Worm (Caenorhabditis elegans) whole organism, L1 larva: Measurements from ENCODE around the gene srx-20.
A peak's percentile ranks its signal among the peaks of the same experiment; 100 is the strongest.

Source experiments
- C16A3.4 ChIP-seq: fragments of 150-350 bp; optimal IDR thresholded peaks from 2 replicates; lab custom pipeline; 2014; ENCODE audit warnings: missing biosample characterization, missing genetic modification characterization
- aha-1 ChIP-seq: fragments of 150-350 bp; optimal IDR thresholded peaks from 2 replicates; lab custom pipeline; 2014; ENCODE audit warnings: missing biosample characterization, missing genetic modification characterization
- alr-1 ChIP-seq: fragments of 200-800 bp; sonication (Bioruptor generic); optimal IDR thresholded peaks from 2 replicates; lab custom pipeline; 2018; ENCODE audit warnings: borderline replicate concordance, mild to moderate bottlenecking, missing genetic modification characterization, missing compliant biosample characterization
- blmp-1 ChIP-seq: fragments of 150-350 bp; optimal IDR thresholded peaks from 2 replicates; lab custom pipeline; 2014; ENCODE audit warnings: missing biosample characterization, missing genetic modification characterization
- ceh-63 ChIP-seq: fragments of 200-800 bp; sonication (Bioruptor generic); optimal IDR thresholded peaks from 2 replicates; lab custom pipeline; 2018; ENCODE audit warnings: mild to moderate bottlenecking, missing genetic modification characterization, missing compliant biosample characterization
- ceh-8 ChIP-seq: fragments of 200-800 bp; sonication (Bioruptor generic); optimal IDR thresholded peaks from 2 replicates; lab custom pipeline; 2018; ENCODE audit warnings: mild to moderate bottlenecking, missing genetic modification characterization, moderate library complexity, missing compliant biosample characterization
- ceh-82 ChIP-seq, 3 experiments: fragments of 150-350 bp in 1 of 3; sonication (generic microtip) in 2 of 3; optimal IDR thresholded peaks; 2 replicates each; lab custom pipeline; 2014 to 2017; ENCODE audit warnings: missing biosample characterization in 3 of 3, missing genetic modification characterization in 3 of 3
- dpl-1 ChIP-seq, 3 experiments: fragments of 150-350 bp in 2 of 3; sonication (generic microtip) in 1 of 3; optimal IDR thresholded peaks; 2 replicates each; lab custom pipeline; 2014 to 2017; ENCODE audit warnings: missing biosample characterization in 3 of 3, missing genetic modification characterization in 3 of 3, missing genetic modification reagents in 3 of 3
- efl-1 ChIP-seq, 4 experiments: fragments of 150-350 bp; optimal IDR thresholded peaks in 3 of 4; peaks in 1 of 4; 1 replicate in 1 of 4; 2 replicates in 3 of 4; lab custom pipeline; 2014; ENCODE audit warnings: missing biosample characterization in 2 of 4, missing genetic modification characterization in 2 of 4, missing genetic modification reagents in 2 of 4
- egl-27 ChIP-seq, 2 experiments: fragments of 150-350 bp in 1 of 2; sonication (generic microtip); optimal IDR thresholded peaks; 3 replicates each; lab custom pipeline; 2017 to 2018; ENCODE audit warnings: missing biosample characterization in 2 of 2, missing genetic modification characterization in 2 of 2, missing genetic modification reagents in 2 of 2
- fkh-10 ChIP-seq: sonication (generic microtip); optimal IDR thresholded peaks from 2 replicates; lab custom pipeline; 2017; ENCODE audit warnings: missing biosample characterization, missing genetic modification reagents, missing genetic modification characterization
- fos-1 ChIP-seq: fragments of 150-350 bp; optimal IDR thresholded peaks from 2 replicates; lab custom pipeline; 2014; ENCODE audit warnings: missing biosample characterization, missing genetic modification characterization
- grh-1 ChIP-seq: fragments of 200-800 bp; sonication (Bioruptor generic); IDR thresholded peaks from 2 replicates; pipeline ENCODE4 v1.3.6; 2022; ENCODE audit warnings: missing genetic modification reagents, missing genetic modification characterization, missing compliant biosample characterization
- hpl-2 ChIP-seq: fragments of 150-350 bp; optimal IDR thresholded peaks from 2 replicates; lab custom pipeline; 2014; ENCODE audit warnings: missing biosample characterization, missing genetic modification reagents, missing genetic modification characterization
- isw-1 ChIP-seq: fragments of 200-800 bp; sonication (Bioruptor generic); IDR thresholded peaks from 2 replicates; pipeline ENCODE4 v1.3.6; 2022; ENCODE audit warnings: missing genetic modification characterization, missing compliant biosample characterization
- jun-1 ChIP-seq: fragments of 150-350 bp; optimal IDR thresholded peaks from 2 replicates; lab custom pipeline; 2014; ENCODE audit warnings: missing biosample characterization, missing genetic modification reagents, missing genetic modification characterization
- lin-35 ChIP-seq, 2 experiments: fragments of 150-350 bp; optimal IDR thresholded peaks; 2 replicates each; lab custom pipeline; 2014; ENCODE audit warnings: missing biosample characterization in 2 of 2, missing genetic modification characterization in 2 of 2, missing genetic modification reagents in 2 of 2
- lsy-2 ChIP-seq, 2 experiments: fragments of 150-350 bp; optimal IDR thresholded peaks; 2 replicates each; lab custom pipeline; 2014; ENCODE audit warnings: missing biosample characterization in 2 of 2, missing genetic modification characterization in 2 of 2
- mdl-1 ChIP-seq, 2 experiments: fragments of 150-350 bp; optimal IDR thresholded peaks; 2 replicates each; lab custom pipeline; 2014 to 2017; ENCODE audit warnings: missing biosample characterization in 2 of 2, missing genetic modification characterization in 2 of 2, inconsistent platforms in 1 of 2
- nhr-12 ChIP-seq: sonication (generic microtip); optimal IDR thresholded peaks from 2 replicates; lab custom pipeline; 2017; ENCODE audit warnings: missing biosample characterization, missing genetic modification characterization
- nhr-20 ChIP-seq: sonication (generic microtip); optimal IDR thresholded peaks from 2 replicates; lab custom pipeline; 2016; ENCODE audit warnings: mild to moderate bottlenecking, missing genetic modification characterization, missing compliant biosample characterization
- nhr-237 ChIP-seq: fragments of 150-350 bp; optimal IDR thresholded peaks from 2 replicates; lab custom pipeline; 2014; ENCODE audit warnings: missing biosample characterization, missing genetic modification characterization
- nhr-71 ChIP-seq: sonication (generic microtip); optimal IDR thresholded peaks from 2 replicates; lab custom pipeline; 2016; ENCODE audit warnings: mild to moderate bottlenecking, missing genetic modification characterization, moderate library complexity, missing compliant biosample characterization
- nhr-84 ChIP-seq: sonication (generic microtip); optimal IDR thresholded peaks from 2 replicates; lab custom pipeline; 2017; ENCODE audit warnings: missing biosample characterization, missing genetic modification characterization
- rnt-1 ChIP-seq: sonication (generic microtip); optimal IDR thresholded peaks from 2 replicates; lab custom pipeline; 2016; ENCODE audit warnings: mild to moderate bottlenecking, missing genetic modification characterization, moderate library complexity, missing compliant biosample characterization
- skn-1 ChIP-seq: fragments of 150-350 bp; optimal IDR thresholded peaks from 2 replicates; lab custom pipeline; 2014; ENCODE audit warnings: missing biosample characterization, missing genetic modification characterization
- snu-23 ChIP-seq: sonication (generic microtip); optimal IDR thresholded peaks from 2 replicates; lab custom pipeline; 2016; ENCODE audit warnings: missing genetic modification characterization, missing compliant biosample characterization
- sup-37 ChIP-seq: fragments of 200-800 bp; sonication (Bioruptor generic); optimal IDR thresholded peaks from 2 replicates; lab custom pipeline; 2018; ENCODE audit warnings: mild to moderate bottlenecking, missing genetic modification characterization, missing compliant biosample characterization
- swsn-7 ChIP-seq: sonication (generic microtip); optimal IDR thresholded peaks from 2 replicates; lab custom pipeline; 2016; ENCODE audit warnings: missing genetic modification characterization, missing compliant biosample characterization
- tlp-1 ChIP-seq: fragments of 150-350 bp; optimal IDR thresholded peaks from 2 replicates; lab custom pipeline; 2014; ENCODE audit warnings: missing biosample characterization, missing genetic modification characterization
- unc-62 ChIP-seq: fragments of 150-350 bp; optimal IDR thresholded peaks from 2 replicates; lab custom pipeline; 2014; ENCODE audit warnings: missing biosample characterization, missing genetic modification reagents, missing genetic modification characterization
- vab-15 ChIP-seq: sonication (generic microtip); optimal IDR thresholded peaks from 2 replicates; lab custom pipeline; 2017; ENCODE audit warnings: missing genotype, mild to moderate bottlenecking, missing genetic modification characterization, missing compliant biosample characterization
- xbp-1 ChIP-seq: sonication (generic microtip); optimal IDR thresholded peaks from 2 replicates; lab custom pipeline; 2016; ENCODE audit warnings: missing genetic modification characterization, missing compliant biosample characterization
- zag-1 ChIP-seq: fragments of 150-350 bp; optimal IDR thresholded peaks from 2 replicates; lab custom pipeline; 2014; ENCODE audit warnings: missing biosample characterization, missing genetic modification characterization
- zip-4 ChIP-seq: fragments of 200-800 bp; sonication (Bioruptor generic); optimal IDR thresholded peaks from 2 replicates; lab custom pipeline; 2018; ENCODE audit warnings: mild to moderate bottlenecking, missing genetic modification characterization, moderate library complexity, missing compliant biosample characterization
- ztf-11 ChIP-seq, 2 experiments: sonication (generic microtip); optimal IDR thresholded peaks; 2 replicates each; lab custom pipeline; 2016 to 2017; ENCODE audit warnings: missing genetic modification characterization in 2 of 2, missing biosample characterization in 1 of 2, missing compliant biosample characterization in 1 of 2
- ztf-4 ChIP-seq: fragments of 150-350 bp; optimal IDR thresholded peaks from 2 replicates; lab custom pipeline; 2014; ENCODE audit warnings: missing biosample characterization, missing genetic modification characterization

The srx-20 gene

DNA sequence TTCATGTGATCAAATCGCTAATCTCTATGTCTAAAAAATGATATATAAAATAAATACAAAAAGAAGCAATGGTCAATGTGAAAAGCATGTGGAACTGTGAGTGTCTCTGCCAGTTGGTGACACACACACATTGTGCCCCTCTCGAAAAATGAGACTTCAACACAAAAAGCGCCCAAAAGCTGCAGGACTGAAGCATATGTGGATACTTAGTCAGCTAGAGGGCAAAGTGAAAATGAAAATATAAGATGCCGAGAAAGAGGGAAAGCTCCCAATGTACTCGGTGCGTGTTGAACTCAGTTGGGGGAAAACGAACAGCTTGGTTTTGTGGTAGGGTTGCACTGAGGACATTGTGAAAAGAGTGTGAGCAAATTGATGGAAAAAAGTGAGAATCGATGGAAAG is 13.3 kb downstream of the srx-20 start (continued):
- TF ChIP-seq hpl-2 (GFP tag; lab: Kevin White, UChicago), result no peak
- no peak for TF ChIP-seq sup-37 (GFP tag; lab: Kevin White, UChicago)
- TF ChIP-seq ceh-8, result peak; percentile 32
- no peak for TF ChIP-seq blmp-1
- TF ChIP-seq xbp-1 (tag; lab: Kevin White, UChicago), result peak; percentile 35
- no peak for TF ChIP-seq nhr-12 (tag; lab: Kevin White, UChicago)
- TF ChIP-seq nhr-20 (tag; lab: Kevin White, UChicago), result peak; percentile 71
- TF ChIP-seq mdl-1 (tag; optimal IDR thresholded peaks at IDR 0.05; lab: Kevin White, UChicago), result peak in 1 of 2 experiments; percentile 52
- TF ChIP-seq nhr-71 (tag; lab: Kevin White, UChicago), result peak; percentile 88
- no peak for TF ChIP-seq nhr-84 (tag; lab: Kevin White, UChicago)
- TF ChIP-seq ceh-82 (tag; optimal IDR thresholded peaks at IDR 0.05; lab: Kevin White, UChicago), result peak; percentile 29 to 75 (median 39)
- peak in 1 of 2 experiments; percentile 27 for TF ChIP-seq lin-35 (GFP tag; optimal IDR thresholded peaks at IDR 0.05; lab: Kevin White, UChicago)
- peak; percentile 71 for TF ChIP-seq snu-23 (GFP tag; lab: Kevin White, UChicago)
- peak in 1 of 3 experiments; percentile 29 for TF ChIP-seq dpl-1 (GFP tag; optimal IDR thresholded peaks at IDR 0.05; lab: Kevin White, UChicago)
- peak; percentile 71 for TF ChIP-seq fkh-10 (GFP tag; lab: Kevin White, UChicago)
- TF ChIP-seq ztf-11 (tag; optimal IDR thresholded peaks at IDR 0.05; lab: Kevin White, UChicago), result no peak
- peak; percentile 14 for TF ChIP-seq fos-1 (tag; lab: Kevin White, UChicago)
- peak; percentile 51 for TF ChIP-seq ztf-4 (tag; lab: Kevin White, UChicago)
- TF ChIP-seq ceh-63, result no peak
- no peak for TF ChIP-seq zip-4
- peak; percentile 5 to 72 for TF ChIP-seq egl-27 (tag; optimal IDR thresholded peaks at IDR 0.05; lab: Kevin White, UChicago)
- TF ChIP-seq rnt-1, result peak; percentile 75
- no peak for TF ChIP-seq zag-1 (tag; lab: Kevin White, UChicago)
- TF ChIP-seq, all 84 proteins: peak for 35

DNA sequence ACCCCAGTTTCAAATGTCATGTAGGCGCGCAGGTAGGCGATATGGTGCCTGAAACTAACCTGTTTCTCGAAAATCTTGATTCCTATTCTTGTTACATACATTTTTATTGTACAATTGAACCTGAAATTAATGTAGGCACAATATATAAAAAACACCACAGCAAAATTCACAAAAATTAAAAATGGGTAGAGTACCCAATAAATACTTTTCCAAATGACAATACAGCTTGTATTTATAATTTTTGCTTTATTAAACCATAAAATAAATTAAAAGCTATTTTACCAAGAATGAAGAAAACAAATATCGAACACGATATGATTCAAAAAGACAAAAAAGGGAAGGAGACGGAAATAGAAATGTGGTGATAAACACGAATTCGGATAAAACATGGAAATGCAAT is 15.5 kb downstream of the srx-20 start, which contains the start of gene tre-2:
Gene tre-2 (minus strand): TSS at position 101 of the 400 bp plus-strand sequence.
- TF ChIP-seq alr-1 (tag; lab: Kevin White, UChicago), result no peak
- no peak for TF ChIP-seq unc-62 (GFP tag; lab: Kevin White, UChicago)
- no peak for TF ChIP-seq lsy-2 (tag; optimal IDR thresholded peaks at IDR 0.05; lab: Kevin White, UChicago)
- TF ChIP-seq aha-1, result no peak
- TF ChIP-seq skn-1 (tag; lab: Kevin White, UChicago), result no peak

DNA sequence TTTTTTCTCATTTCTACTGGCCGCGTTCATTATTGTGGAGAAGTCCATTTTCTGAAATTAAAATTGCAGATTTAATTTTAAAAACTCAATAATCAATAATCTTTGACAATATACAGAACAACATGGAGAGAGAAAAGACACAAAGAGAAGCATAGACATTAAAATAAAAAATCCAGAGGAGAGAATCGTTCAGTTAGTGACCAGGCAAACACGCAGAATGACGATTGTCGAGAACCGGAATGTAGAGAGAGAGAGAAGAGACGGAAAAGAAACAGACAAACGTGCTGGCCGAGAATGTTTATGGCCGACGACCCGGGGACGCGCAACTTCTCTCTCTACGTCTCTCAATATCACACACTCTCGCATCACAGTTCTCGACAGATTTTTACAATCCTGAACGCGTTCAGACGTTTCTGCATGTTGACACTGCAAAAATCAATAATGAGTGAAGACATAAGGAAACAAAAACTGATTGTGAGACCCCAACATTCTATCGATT is 19.8 kb downstream of the srx-20 start, which contains the start of the genes T05A12.3 and T05A12.4:
Gene T05A12.3 (minus strand): TSS at position 51 of the 499 bp plus-strand sequence.
Gene T05A12.4 (plus strand): TSS at position 348 of the 499 bp plus-strand sequence.
- TF ChIP-seq xbp-1 (tag; lab: Kevin White, UChicago), result peak; percentile 31
- no peak for TF ChIP-seq nhr-84 (tag; lab: Kevin White, UChicago)
- peak; percentile 55 for TF ChIP-seq jun-1 (tag; lab: Kevin White, UChicago)
- peak; percentile 28 for TF ChIP-seq skn-1 (tag; lab: Kevin White, UChicago)
- peak; percentile 76 for TF ChIP-seq rnt-1
- peak; percentile 56 to 57 for TF ChIP-seq efl-1 (optimal IDR thresholded peaks at IDR 0.05; lab: Kevin White, UChicago)
- TF ChIP-seq efl-1 (GFP tag; optimal IDR thresholded peaks at IDR 0.05 in 1 of 2; lab: Kevin White, UChicago), result peak; percentile 32 to 87
- no peak for TF ChIP-seq vab-15
- peak; percentile 34 for TF ChIP-seq blmp-1
- TF ChIP-seq fos-1 (tag; lab: Kevin White, UChicago), result no peak
- TF ChIP-seq swsn-7 (tag; lab: Kevin White, UChicago), result peak; percentile 12
- TF ChIP-seq nhr-20 (tag; lab: Kevin White, UChicago), result peak; percentile 15
- TF ChIP-seq aha-1, result no peak
- peak in 2 of 3 experiments; percentile 38 to 40 for TF ChIP-seq dpl-1 (GFP tag; optimal IDR thresholded peaks at IDR 0.05; lab: Kevin White, UChicago)
- TF ChIP-seq lin-35 (GFP tag; optimal IDR thresholded peaks at IDR 0.05; lab: Kevin White, UChicago), result peak in 1 of 2 experiments; percentile 41
- peak; percentile 15; the same call in 1 of the 2 replicates for TF ChIP-seq grh-1
- TF ChIP-seq C16A3.4 (tag; lab: Kevin White, UChicago), result peak; percentile 22
- peak in 2 of 3 experiments; percentile 1 to 34 for TF ChIP-seq ceh-82 (tag; optimal IDR thresholded peaks at IDR 0.05; lab: Kevin White, UChicago)
- peak; percentile 13 for TF ChIP-seq isw-1
- TF ChIP-seq nhr-237 (tag; lab: Kevin White, UChicago), result no peak
- TF ChIP-seq tlp-1 (tag; lab: Kevin White, UChicago), result no peak
- TF ChIP-seq, all 84 proteins: peak for 14
